Fruit fly (Drosophila melanogaster) whole organism, embryonic: ENCODE data around the gene Cont.

Experiments used
- Atf-2 ChIP-seq: fragments of 200-800 bp; sonication (Bioruptor generic); optimal IDR thresholded peaks from 2 replicates; lab custom pipeline; 2016; ENCODE audit warnings: missing biosample characterization, missing genetic modification characterization
- Atf3 ChIP-seq: fragments of 200-800 bp; sonication (Bioruptor generic); optimal IDR thresholded peaks from 3 replicates; lab custom pipeline; 2016; ENCODE audit warnings: missing biosample characterization, missing genetic modification characterization
- BtbVII ChIP-seq: fragments of 200-800 bp; sonication (Bioruptor generic); optimal IDR thresholded peaks from 3 replicates; lab custom pipeline; 2017; ENCODE audit warnings: missing biosample characterization, mild to moderate bottlenecking, missing genetic modification characterization
- CG10366 ChIP-seq: fragments of 200-800 bp; sonication (Bioruptor generic); IDR thresholded peaks from 2 replicates; pipeline ENCODE4 v1.3.6; 2022; ENCODE audit warnings: missing biosample characterization, missing genetic modification characterization
- CG10565 ChIP-seq: fragments of 200-800 bp; sonication (Bioruptor generic); optimal IDR thresholded peaks from 3 replicates; lab custom pipeline; 2016; ENCODE audit warnings: missing biosample characterization, mild to moderate bottlenecking, missing genetic modification characterization
- CG13624 ChIP-seq: fragments of 200-800 bp; sonication (Bioruptor generic); optimal IDR thresholded peaks from 2 replicates; lab custom pipeline; 2016; ENCODE audit warnings: missing biosample characterization, missing genetic modification characterization
- CG14667 ChIP-seq: fragments of 200-800 bp; sonication (Bioruptor generic); IDR thresholded peaks from 2 replicates; pipeline ENCODE4 v1.3.6; 2022; ENCODE audit warnings: missing biosample characterization, missing genetic modification characterization
- CG14860 ChIP-seq: fragments of 200-800 bp; sonication (Bioruptor generic); IDR thresholded peaks from 3 replicates; pipeline ENCODE4 v1.3.6; 2022; ENCODE audit warnings: missing biosample characterization, missing genetic modification characterization; ENCODE audit not compliant: partially characterized antibody
- CG15011 ChIP-seq: fragments of 200-800 bp; sonication (Bioruptor generic); optimal IDR thresholded peaks from 3 replicates; lab custom pipeline; 2018; ENCODE audit warnings: missing biosample characterization, mild to moderate bottlenecking, missing genetic modification characterization
- CG17328 ChIP-seq: fragments of 200-800 bp; sonication (Bioruptor generic); IDR thresholded peaks from 2 replicates; pipeline ENCODE4 v1.3.6; 2022; ENCODE audit warnings: missing biosample characterization, missing genetic modification characterization
- CG17568 ChIP-seq: fragments of 200-800 bp; sonication (Bioruptor generic); optimal IDR thresholded peaks from 2 replicates; lab custom pipeline; 2018; ENCODE audit warnings: missing biosample characterization, mild to moderate bottlenecking, missing genetic modification characterization, moderate library complexity
- CG17912 ChIP-seq: fragments of 200-800 bp; sonication (Bioruptor generic); optimal IDR thresholded peaks from 2 replicates; lab custom pipeline; 2018; ENCODE audit warnings: missing biosample characterization, mild to moderate bottlenecking, missing genetic modification characterization
- CG1832 ChIP-seq: fragments of 200-800 bp; sonication (Bioruptor generic); optimal IDR thresholded peaks from 2 replicates; lab custom pipeline; 2017; ENCODE audit warnings: missing biosample characterization, mild to moderate bottlenecking, missing genetic modification characterization, inconsistent platforms
- CG30020 ChIP-seq: fragments of 200-800 bp; optimal IDR thresholded peaks from 2 replicates; lab custom pipeline; 2019; ENCODE audit warnings: missing biosample characterization, mild to moderate bottlenecking, missing genetic modification characterization, moderate library complexity
- CG30431 ChIP-seq: fragments of 200-800 bp; sonication (Bioruptor generic); optimal IDR thresholded peaks from 2 replicates; lab custom pipeline; 2017; ENCODE audit warnings: missing biosample characterization, missing genetic modification characterization
- CG3065 ChIP-seq: fragments of 200-800 bp; sonication (Bioruptor generic); optimal IDR thresholded peaks from 2 replicates; lab custom pipeline; 2016; ENCODE audit warnings: missing biosample characterization, missing genetic modification characterization
- CG31441 ChIP-seq: fragments of 200-800 bp; sonication (Bioruptor generic); IDR thresholded peaks from 2 replicates; pipeline ENCODE4 v1.3.6; 2022; ENCODE audit warnings: missing biosample characterization, missing genetic modification characterization
- CG3995 ChIP-seq: fragments of 200-800 bp; sonication (Bioruptor generic); optimal IDR thresholded peaks from 3 replicates; lab custom pipeline; 2016; ENCODE audit warnings: missing biosample characterization, missing genetic modification characterization
- CG6683 ChIP-seq: fragments of 200-800 bp; sonication (Bioruptor generic); optimal IDR thresholded peaks from 2 replicates; lab custom pipeline; 2017; ENCODE audit warnings: missing biosample characterization, mild to moderate bottlenecking, missing genetic modification characterization, missing genetic modification reagents
- CG7839 ChIP-seq: fragments of 200-800 bp; sonication (Bioruptor generic); optimal IDR thresholded peaks from 3 replicates; lab custom pipeline; 2018; ENCODE audit warnings: missing biosample characterization, mild to moderate bottlenecking, missing genetic modification characterization, moderate library complexity
- CG8765 ChIP-seq: fragments of 200-800 bp; sonication (Bioruptor generic); IDR thresholded peaks from 2 replicates; pipeline ENCODE4 v1.3.6; 2022; ENCODE audit warnings: missing biosample characterization, missing genetic modification characterization
- CG9932 ChIP-seq: fragments of 200-800 bp; sonication (Bioruptor generic); IDR thresholded peaks from 2 replicates; pipeline ENCODE4 v1.3.6; 2022; ENCODE audit warnings: missing biosample characterization, missing genetic modification characterization
- Lhr ChIP-seq: fragments of 200-800 bp; sonication (Bioruptor generic); optimal IDR thresholded peaks from 3 replicates; lab custom pipeline; 2017; ENCODE audit warnings: mild to moderate bottlenecking, missing biosample characterization, missing genetic modification reagents, missing genetic modification characterization
- Lpt ChIP-seq: fragments of >200 bp; optimal IDR thresholded peaks from 2 replicates; lab custom pipeline; 2018; ENCODE audit warnings: missing biosample characterization, missing genetic modification characterization
- NC2β ChIP-seq: fragments of 200-800 bp; sonication (Bioruptor generic); optimal IDR thresholded peaks from 2 replicates; lab custom pipeline; 2016; ENCODE audit warnings: missing biosample characterization, missing genetic modification characterization
- Nf-YB ChIP-seq: fragments of 200-800 bp; sonication (Bioruptor generic); optimal IDR thresholded peaks from 3 replicates; lab custom pipeline; 2019; ENCODE audit warnings: missing biosample characterization, mild to moderate bottlenecking, missing genetic modification characterization, moderate library complexity
- Oli ChIP-seq: fragments of 200-800 bp; sonication (Bioruptor generic); optimal IDR thresholded peaks from 2 replicates; lab custom pipeline; 2018; ENCODE audit warnings: missing biosample characterization, mild to moderate bottlenecking, missing genetic modification characterization, moderate library complexity
- Rfx ChIP-seq: fragments of 200-800 bp; sonication (Bioruptor generic); IDR thresholded peaks from 2 replicates; pipeline ENCODE4 v1.3.6; 2022; ENCODE audit warnings: missing biosample characterization, missing genetic modification characterization
- Spps ChIP-seq: fragments of 200-800 bp; sonication (Bioruptor generic); optimal IDR thresholded peaks from 2 replicates; lab custom pipeline; 2018; ENCODE audit warnings: missing biosample characterization, mild to moderate bottlenecking, missing genetic modification characterization
- Ssrp ChIP-seq: fragments of 200-800 bp; sonication (Bioruptor generic); optimal IDR thresholded peaks from 2 replicates; lab custom pipeline; 2018; ENCODE audit warnings: missing biosample characterization, mild to moderate bottlenecking, missing genetic modification characterization, moderate library complexity
- ase ChIP-seq: fragments of 200-800 bp; sonication (Bioruptor generic); IDR thresholded peaks from 3 replicates; pipeline ENCODE4 v1.3.6; 2022; ENCODE audit warnings: missing biosample characterization, missing genetic modification characterization
- eve ChIP-seq, 2 experiments: fragments of >200 bp; optimal IDR thresholded peaks; 2 replicates each; lab custom pipeline; 2017; ENCODE audit warnings: missing biosample characterization in 2 of 2, missing genetic modification characterization in 2 of 2
- fd64A ChIP-seq: fragments of 200-800 bp; sonication (Bioruptor generic); optimal IDR thresholded peaks from 3 replicates; lab custom pipeline; 2018; ENCODE audit warnings: missing biosample characterization, mild to moderate bottlenecking, missing genetic modification characterization
- grn ChIP-seq: fragments of 200-800 bp; sonication (Bioruptor generic); optimal IDR thresholded peaks from 3 replicates; lab custom pipeline; 2017; ENCODE audit warnings: missing biosample characterization, missing genetic modification characterization
- h ChIP-seq: fragments of >200 bp; optimal IDR thresholded peaks from 2 replicates; lab custom pipeline; 2017
- hth ChIP-seq: fragments of >200 bp; optimal IDR thresholded peaks from 2 replicates; lab custom pipeline; 2017; ENCODE audit warnings: inconsistent platforms
- kah ChIP-seq: fragments of 200-800 bp; sonication (Bioruptor generic); optimal IDR thresholded peaks from 2 replicates; lab custom pipeline; 2018; ENCODE audit warnings: missing biosample characterization, mild to moderate bottlenecking, missing genetic modification characterization
- lbe ChIP-seq: fragments of 200-800 bp; sonication (Bioruptor generic); optimal IDR thresholded peaks from 2 replicates; lab custom pipeline; 2016; ENCODE audit warnings: missing biosample characterization, mild to moderate bottlenecking, missing genetic modification characterization
- lov ChIP-seq, 2 experiments: fragments of 200-800 bp in 1 of 2; fragments of >200 bp in 1 of 2; sonication (Bioruptor generic) in 1 of 2; IDR thresholded peaks in 1 of 2; optimal IDR thresholded peaks in 1 of 2; 2 replicates in 1 of 2; 3 replicates in 1 of 2; pipeline versions ENCODE4 v1.3.6 to Lab custom; 2017 to 2022; ENCODE audit warnings: missing biosample characterization in 1 of 2, missing genetic modification characterization in 1 of 2
- luna ChIP-seq: fragments of 200-800 bp; sonication (Bioruptor generic); optimal IDR thresholded peaks from 2 replicates; lab custom pipeline; 2016; ENCODE audit warnings: missing biosample characterization, missing genetic modification characterization
- org-1 ChIP-seq: fragments of 200-800 bp; sonication (Bioruptor generic); optimal IDR thresholded peaks from 2 replicates; lab custom pipeline; 2017; ENCODE audit warnings: missing biosample characterization, missing genetic modification characterization
- rib ChIP-seq: fragments of 200-800 bp; sonication (Bioruptor generic); IDR thresholded peaks from 2 replicates; pipeline ENCODE4 v1.3.6; 2022; ENCODE audit warnings: missing biosample characterization, missing genetic modification characterization
- row ChIP-seq: fragments of 200-800 bp; sonication (Bioruptor generic); IDR thresholded peaks from 3 replicates; pipeline ENCODE4 v1.3.6; 2022; ENCODE audit warnings: missing biosample characterization, missing genetic modification characterization
- stwl ChIP-seq: fragments of 200-800 bp; sonication (Bioruptor generic); optimal IDR thresholded peaks from 3 replicates; lab custom pipeline; 2018; ENCODE audit warnings: missing biosample characterization, mild to moderate bottlenecking, missing genetic modification characterization, moderate library complexity
- trem ChIP-seq: fragments of 200-800 bp; optimal IDR thresholded peaks from 3 replicates; lab custom pipeline; 2019; ENCODE audit warnings: missing biosample characterization, mild to moderate bottlenecking, missing genetic modification characterization, moderate library complexity
- vfl ChIP-seq: fragments of 200-800 bp; sonication (Bioruptor generic); optimal IDR thresholded peaks from 2 replicates; lab custom pipeline; 2016; ENCODE audit warnings: missing biosample characterization, missing genetic modification characterization
- wek ChIP-seq: fragments of 200-800 bp; sonication (Bioruptor generic); optimal IDR thresholded peaks from 3 replicates; lab custom pipeline; 2018; ENCODE audit warnings: missing biosample characterization, mild to moderate bottlenecking, missing genetic modification characterization, moderate library complexity
- wor ChIP-seq: fragments of 200-800 bp; sonication (Bioruptor generic); IDR thresholded peaks from 2 replicates; pipeline ENCODE4 v1.3.6; 2022; ENCODE audit warnings: missing biosample characterization, missing genetic modification characterization
- zen2 ChIP-seq: fragments of 200-800 bp; sonication (Bioruptor generic); IDR thresholded peaks from 3 replicates; pipeline ENCODE4 v1.3.6; 2022; ENCODE audit warnings: missing biosample characterization, missing genetic modification characterization; ENCODE audit not compliant: partially characterized antibody

Cont gene

dm6 chr3R:4378363-4379354 lies 2.4 kb upstream of the Cont start, which contains the start of gene Sfxn1-3 (continued):
- TF ChIP-seq CG14860 (GFP tag; lab: Robert Waterston, UW) (no peak), row (GFP tag; lab: Robert Waterston, UW) (peak; percentile 95), Spps (tag; lab: Kevin White, UChicago) (no peak), CG9932 (GFP tag; lab: Robert Waterston, UW) (peak; percentile 74), wor (GFP tag; lab: Robert Waterston, UW) (no peak), CG31441 (peak; percentile 60; the same call in 1 of the 2 replicates), Lhr (GFP tag; lab: Kevin White, UChicago) (peak; percentile 29), CG17568 (no peak), lbe (no peak), CG7839 (peak; percentile 33), stwl (tag; lab: Kevin White, UChicago) (no peak), CG13624 (GFP tag; lab: Kevin White, UChicago) (peak; percentile 46), rib (GFP tag; lab: Robert Waterston, UW) (0 out of 2 replicates have a peak, but pooled peaks have one; percentile 51), Lpt (GFP tag; lab: Kevin White, UChicago) (no peak), ase (GFP tag; lab: Robert Waterston, UW) (0 out of 3 replicates have a peak, but pooled peaks have one; percentile 40), CG30431 (GFP tag; lab: Kevin White, UChicago) (no peak), zen2 (peak; percentile 48; the same call in 2 of the 3 replicates), NC2β (no peak), lov (optimal IDR thresholded peaks at IDR 0.05; lab: Kevin White, UChicago) (no peak), lov (GFP tag; IDR thresholded peaks at IDR 0.05; lab: Robert Waterston, UW) (0 out of 3 replicates have a peak, but pooled peaks have one; percentile 45), CG3065 (GFP tag; lab: Kevin White, UChicago) (no peak), h (lab: Kevin White, UChicago) (no peak), trem (tag; lab: Kevin White, UChicago) (no peak), CG8765 (GFP tag; lab: Robert Waterston, UW) (no peak), CG10366 (GFP tag; lab: Robert Waterston, UW) (no peak), Atf3 (GFP tag; lab: Kevin White, UChicago) (peak; percentile 0), Atf-2 (GFP tag; lab: Kevin White, UChicago) (peak; percentile 26), CG10565 (GFP tag; lab: Kevin White, UChicago) (no peak), org-1 (no peak), hth (lab: Kevin White, UChicago) (no peak), CG3995 (GFP tag; lab: Kevin White, UChicago) (no peak), grn (peak; percentile 80), luna (GFP tag; lab: Kevin White, UChicago) (no peak), Ssrp (tag; lab: Kevin White, UChicago) (peak; percentile 9), eve (GFP tag; optimal IDR thresholded peaks at IDR 0.05; lab: Kevin White, UChicago) (no peak), Nf-YB (GFP tag; lab: Kevin White, UChicago) (peak; percentile 22), CG17328 (GFP tag; lab: Robert Waterston, UW) (no peak), kah (GFP tag; lab: Kevin White, UChicago) (peak; percentile 82), fd64A (GFP tag; lab: Kevin White, UChicago) (no peak), CG14667 (GFP tag; lab: Robert Waterston, UW) (no peak), CG30020 (tag; lab: Kevin White, UChicago) (no peak), CG6683 (GFP tag; lab: Kevin White, UChicago) (no peak), Oli (tag; lab: Kevin White, UChicago) (no peak), wek (peak; percentile 97), Rfx (GFP tag; lab: Robert Waterston, UW) (peak; percentile 68), CG17912 (GFP tag; lab: Kevin White, UChicago) (peak; percentile 46), CG15011 (GFP tag; lab: Kevin White, UChicago) (no peak), CG1832 (GFP tag; lab: Kevin White, UChicago) (no peak), vfl (GFP tag; lab: Kevin White, UChicago) (peak; percentile 43), BtbVII (GFP tag; lab: Kevin White, UChicago) (peak; percentile 83)
